Worm (Caenorhabditis elegans): ENCODE results near the gene F57B9.1.

The F57B9.1 gene

DNA sequence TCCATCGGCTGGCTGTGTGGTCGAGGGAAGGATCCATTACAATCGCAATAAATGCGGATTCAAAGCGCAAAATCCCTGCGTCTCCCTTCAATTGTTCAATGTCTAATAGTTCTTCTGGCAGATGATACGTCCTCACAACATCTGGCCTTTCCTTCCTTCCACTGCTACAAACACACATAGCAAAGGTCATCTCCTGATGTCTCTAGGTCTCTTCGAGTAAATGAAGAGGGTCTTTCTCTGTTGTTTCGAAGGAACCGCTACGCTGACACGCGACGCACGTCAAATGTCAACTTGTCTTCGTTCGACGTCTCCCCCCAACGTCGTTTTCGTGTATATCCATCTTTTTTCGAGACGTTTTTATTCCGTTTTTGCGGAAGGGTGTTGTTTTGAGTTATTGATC is 17.0 kb downstream of the F57B9.1 start (continued):
- TF ChIP-seq fos-1 (tag; optimal IDR thresholded peaks at IDR 0.05) (no peak), nhr-42 (GFP tag; IDR thresholded peaks at IDR 0.05) (no peak), attf-4 (tag; optimal IDR thresholded peaks at IDR 0.05) (no peak), unc-62 (GFP tag; optimal IDR thresholded peaks at IDR 0.05 in 1 of 2) (peak in 1 of 2 experiments; percentile 100), unc-62 (tag; optimal IDR thresholded peaks at IDR 0.05) (no peak), pqm-1 (tag; optimal IDR thresholded peaks at IDR 0.05) (no peak), set-16 (GFP tag; IDR thresholded peaks at IDR 0.05) (no peak), unc-130 (GFP tag; optimal IDR thresholded peaks at IDR 0.05) (no peak), dmd-8 (GFP tag; IDR thresholded peaks at IDR 0.05) (no peak), daf-16 (GFP tag; optimal IDR thresholded peaks at IDR 0.05) (peak in 1 of 2 experiments; percentile 4), daf-16 (tag; optimal IDR thresholded peaks at IDR 0.05) (no peak), unc-39 (tag; optimal IDR thresholded peaks at IDR 0.05) (no peak), spr-3 (GFP tag; optimal IDR thresholded peaks at IDR 0.05) (no peak), lin-1 (GFP tag; IDR thresholded peaks at IDR 0.05) (no peak), jun-1 (tag; optimal IDR thresholded peaks at IDR 0.05) (no peak), zip-11 (GFP tag; IDR thresholded peaks at IDR 0.05) (no peak), pha-4 (GFP tag; IDR thresholded peaks at IDR 0.05) (no peak), pha-4 (tag; optimal IDR thresholded peaks at IDR 0.05) (no peak), ceh-82 (tag; optimal IDR thresholded peaks at IDR 0.05) (no peak), zip-2 (tag; optimal IDR thresholded peaks at IDR 0.05) (no peak), zag-1 (tag; optimal IDR thresholded peaks at IDR 0.05) (no peak), snpc-1.2 (GFP tag; IDR thresholded peaks at IDR 0.05) (no peak), ZK337.2 (GFP tag; IDR thresholded peaks at IDR 0.05) (no peak), nhr-28 (tag; optimal IDR thresholded peaks at IDR 0.05) (peak; percentile 77), lin-38 (GFP tag; IDR thresholded peaks at IDR 0.05) (no peak), dmd-6 (GFP tag; IDR thresholded peaks at IDR 0.05) (no peak), aly-2 (tag; optimal IDR thresholded peaks at IDR 0.05) (no peak), tra-1 (GFP tag; IDR thresholded peaks at IDR 0.05) (0 out of 2 replicates have a peak, but pooled peaks have one; percentile 11), madf-9 (GFP tag; conservative IDR thresholded peaks at IDR 0.05) (no peak), F44E2.7 (GFP tag; IDR thresholded peaks at IDR 0.05) (no peak), lin-15B (tag; optimal IDR thresholded peaks at IDR 0.05) (no peak), egl-27 (tag; optimal IDR thresholded peaks at IDR 0.05) (no peak), php-3 (GFP tag; IDR thresholded peaks at IDR 0.05) (no peak), mxl-2 (GFP tag; conservative IDR thresholded peaks at IDR 0.05) (no peak), vab-7 (GFP tag; IDR thresholded peaks at IDR 0.05) (no peak), zfp-2 (tag; optimal IDR thresholded peaks at IDR 0.05) (no peak)

DNA sequence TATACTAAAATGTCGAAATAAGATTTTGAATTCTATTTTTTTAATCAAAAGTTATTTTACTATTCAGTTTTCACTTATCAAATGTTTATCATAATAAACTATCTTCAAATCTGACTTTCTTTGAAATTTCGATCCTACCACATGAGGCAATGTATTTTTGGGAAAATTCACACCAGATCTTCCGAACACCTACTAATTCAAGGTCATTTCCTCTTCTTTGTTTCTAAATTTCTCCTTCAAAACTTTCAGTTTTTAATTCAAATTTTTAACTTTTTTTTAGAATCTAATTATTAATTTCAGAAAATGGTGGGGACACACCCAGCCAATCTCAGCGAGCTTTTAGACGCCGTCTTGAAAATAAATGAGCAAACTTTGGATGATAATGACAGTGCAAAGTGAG is 17.7 kb downstream of the F57B9.1 start, which contains the start of gene ceh-20:
ceh-20 (plus strand) TSS at position 301 of the 400 bp plus-strand sequence.
- TF ChIP-seq tag-97 (GFP tag; IDR thresholded peaks at IDR 0.05) (no peak), unc-62 (GFP tag; optimal IDR thresholded peaks at IDR 0.05 in 1 of 2) (peak in 1 of 2 experiments; percentile 65), unc-62 (tag; optimal IDR thresholded peaks at IDR 0.05) (no peak), nhr-10 (tag; optimal IDR thresholded peaks at IDR 0.05) (no peak)

DNA sequence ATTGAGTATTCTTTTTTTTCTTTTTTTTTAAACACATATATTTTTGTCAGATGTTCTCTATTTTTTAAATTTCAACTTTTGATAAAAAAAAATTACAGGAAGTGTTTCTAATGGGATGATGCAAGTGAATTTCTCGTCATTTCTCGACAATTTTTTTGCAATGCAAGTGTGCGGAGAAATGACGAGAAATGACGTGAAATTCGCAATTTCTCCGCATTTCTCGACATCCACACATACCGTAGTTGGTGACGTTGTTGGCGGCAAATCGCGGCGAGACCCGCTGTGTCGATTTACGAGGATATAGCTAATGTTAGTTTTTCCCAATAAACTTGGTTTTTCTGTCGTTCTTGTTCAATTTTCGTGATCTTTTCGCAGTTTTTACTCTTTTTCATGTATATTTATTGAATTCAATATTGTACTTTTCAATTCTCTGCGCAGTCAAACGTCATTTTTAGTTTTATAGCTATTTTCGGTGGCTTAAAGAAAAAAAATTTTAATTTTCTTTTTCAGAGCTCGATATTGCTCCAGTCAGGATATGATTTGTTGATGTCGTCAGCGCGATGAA is 20.2 kb downstream of the F57B9.1 start, which contains the start of gene F31E3.6:
F31E3.6 (plus strand) TSS at position 93 of the 565 bp plus-strand sequence.
- TF ChIP-seq hmg-1.1 (GFP tag; IDR thresholded peaks at IDR 0.05) (0 out of 2 replicates have a peak, but pooled peaks have one; percentile 41), lin-38 (GFP tag; IDR thresholded peaks at IDR 0.05) (peak; percentile 44; the same call in 1 of the 2 replicates), Y48G9A.11 (GFP tag; IDR thresholded peaks at IDR 0.05) (peak; percentile 52; the same call in 1 of the 2 replicates), T26A8.4 (GFP tag; IDR thresholded peaks at IDR 0.05) (peak; percentile 14; the same call in 1 of the 2 replicates), lsy-2 (tag; optimal IDR thresholded peaks at IDR 0.05) (peak; percentile 9 to 28)
